Fruit fly (Drosophila melanogaster): ENCODE data around the gene tadr.

tadr gene

DNA sequence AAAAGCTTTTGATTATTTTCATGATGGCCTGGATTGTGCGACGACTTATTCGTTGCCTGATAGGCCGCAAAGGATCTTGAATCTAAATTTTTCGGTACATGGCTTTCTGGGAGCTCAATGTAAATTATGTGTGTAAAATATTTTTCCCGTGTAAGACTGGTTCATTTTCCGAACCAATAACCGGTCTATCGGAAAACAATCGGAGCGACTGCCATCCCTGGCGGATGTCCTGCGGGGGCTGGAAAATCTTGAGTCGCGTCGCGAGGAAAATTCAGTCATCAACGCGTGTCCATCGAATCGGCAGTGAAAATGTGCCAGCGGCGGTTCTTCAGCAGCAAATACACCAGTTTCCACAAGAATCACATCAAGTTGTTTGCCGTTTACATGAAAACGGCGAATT is 29.1 kb downstream of the tadr start, which contains the start of the genes CG46307 and Nhe2:
Gene CG46307 (plus strand): TSS at position 243 of the 400 bp plus-strand sequence.
Gene Nhe2 (plus strand): TSS at position 243 of the 400 bp plus-strand sequence.
- TF ChIP-seq Dref (GFP tag; IDR thresholded peaks at IDR 0.05) (0 out of 2 replicates have a peak, but pooled peaks have one; percentile 57), Scr (GFP tag; IDR thresholded peaks at IDR 0.05; ENCODE audit: partially characterized antibody) (peak; percentile 25; the same call in 1 of the 2 replicates), toy (GFP tag; IDR thresholded peaks at IDR 0.05) (no peak), CG12942 (GFP tag; optimal IDR thresholded peaks at IDR 0.05) (no peak), trem (tag; optimal IDR thresholded peaks at IDR 0.05) (peak; percentile 52), dmrt99B (tag; optimal IDR thresholded peaks at IDR 0.05) (no peak), Hr51 (GFP tag; optimal IDR thresholded peaks at IDR 0.05) (no peak), CG7928 (GFP tag; optimal IDR thresholded peaks at IDR 0.05) (peak; percentile 83), Atf-2 (GFP tag; optimal IDR thresholded peaks at IDR 0.05) (no peak), Ptx1 (GFP tag; IDR thresholded peaks at IDR 0.05) (no peak), CG17568 (GFP tag; optimal IDR thresholded peaks at IDR 0.05) (no peak), CG4424 (GFP tag; optimal IDR thresholded peaks at IDR 0.05) (peak; percentile 6), pum (GFP tag; optimal IDR thresholded peaks at IDR 0.05) (no peak), pros (GFP tag; optimal IDR thresholded peaks at IDR 0.05) (peak; percentile 59), CG14710 (tag; optimal IDR thresholded peaks at IDR 0.05) (peak; percentile 35), chn (GFP tag; optimal IDR thresholded peaks at IDR 0.05) (no peak), gem (tag; optimal IDR thresholded peaks at IDR 0.05) (no peak), Ets65A (GFP tag) (peak; percentile 78), Bgb (GFP tag; IDR thresholded peaks at IDR 0.05; ENCODE audit: partially characterized antibody) (peak; percentile 31; the same call in 1 of the 2 replicates), CG2712 (tag; optimal IDR thresholded peaks at IDR 0.05) (peak; percentile 15), Atf6 (GFP tag; IDR thresholded peaks at IDR 0.05) (no peak), sens (GFP tag) (peak; percentile 78), CG11696 (GFP tag; IDR thresholded peaks at IDR 0.05) (no peak), bab2 (GFP tag; optimal IDR thresholded peaks at IDR 0.05) (no peak), BEAF-32 (GFP tag; optimal IDR thresholded peaks at IDR 0.05) (peak; percentile 21), onecut (GFP tag; IDR thresholded peaks at IDR 0.05) (peak; percentile 28; the same call in 1 of the 2 replicates), CG31224 (GFP tag; IDR thresholded peaks at IDR 0.05) (no peak), wor (GFP tag; IDR thresholded peaks at IDR 0.05) (no peak), CG8765 (GFP tag; IDR thresholded peaks at IDR 0.05) (no peak), Nf-YC (tag; optimal IDR thresholded peaks at IDR 0.05) (no peak), CG18011 (GFP tag; optimal IDR thresholded peaks at IDR 0.05) (no peak), HLH54F (GFP tag; optimal IDR thresholded peaks at IDR 0.05) (no peak), usp (GFP tag; optimal IDR thresholded peaks at IDR 0.05) (no peak), CG17361 (GFP tag; IDR thresholded peaks at IDR 0.05) (peak; percentile 20; the same call in 1 of the 3 replicates), al (GFP tag; IDR thresholded peaks at IDR 0.05) (no peak), Oaz (GFP tag; IDR thresholded peaks at IDR 0.05) (no peak), amos (GFP tag; IDR thresholded peaks at IDR 0.05; ENCODE audit: partially characterized antibody) (peak; percentile 38; the same call in 1 of the 2 replicates), row (GFP tag; IDR thresholded peaks at IDR 0.05) (peak; percentile 55), Chrac-16 (GFP tag; optimal IDR thresholded peaks at IDR 0.05) (no peak), HHEX (GFP tag; optimal IDR thresholded peaks at IDR 0.05) (no peak), CG15479 (GFP tag; optimal IDR thresholded peaks at IDR 0.05) (no peak), CG8924 (tag; optimal IDR thresholded peaks at IDR 0.05) (peak; percentile 11), CG9932 (GFP tag; IDR thresholded peaks at IDR 0.05) (no peak), phol (tag; optimal IDR thresholded peaks at IDR 0.05) (peak; percentile 10), br (optimal IDR thresholded peaks at IDR 0.05) (no peak), p53 (GFP tag; optimal IDR thresholded peaks at IDR 0.05) (no peak), bsh (GFP tag; optimal IDR thresholded peaks at IDR 0.05) (peak in 1 of 2 experiments; percentile 16), ato (GFP tag; IDR thresholded peaks at IDR 0.05; ENCODE audit: partially characterized antibody) (no peak), Deaf1 (tag; optimal IDR thresholded peaks at IDR 0.05) (peak; percentile 17), seq (GFP tag; IDR thresholded peaks at IDR 0.05) (no peak), C15 (GFP tag; IDR thresholded peaks at IDR 0.05) (no peak), sna (GFP tag; IDR thresholded peaks at IDR 0.05; ENCODE audit: partially characterized antibody) (no peak)

All from whole organism, embryonic.